Fruit fly (Drosophila melanogaster): ENCODE results near the gene Cpr30F.

DNA sequence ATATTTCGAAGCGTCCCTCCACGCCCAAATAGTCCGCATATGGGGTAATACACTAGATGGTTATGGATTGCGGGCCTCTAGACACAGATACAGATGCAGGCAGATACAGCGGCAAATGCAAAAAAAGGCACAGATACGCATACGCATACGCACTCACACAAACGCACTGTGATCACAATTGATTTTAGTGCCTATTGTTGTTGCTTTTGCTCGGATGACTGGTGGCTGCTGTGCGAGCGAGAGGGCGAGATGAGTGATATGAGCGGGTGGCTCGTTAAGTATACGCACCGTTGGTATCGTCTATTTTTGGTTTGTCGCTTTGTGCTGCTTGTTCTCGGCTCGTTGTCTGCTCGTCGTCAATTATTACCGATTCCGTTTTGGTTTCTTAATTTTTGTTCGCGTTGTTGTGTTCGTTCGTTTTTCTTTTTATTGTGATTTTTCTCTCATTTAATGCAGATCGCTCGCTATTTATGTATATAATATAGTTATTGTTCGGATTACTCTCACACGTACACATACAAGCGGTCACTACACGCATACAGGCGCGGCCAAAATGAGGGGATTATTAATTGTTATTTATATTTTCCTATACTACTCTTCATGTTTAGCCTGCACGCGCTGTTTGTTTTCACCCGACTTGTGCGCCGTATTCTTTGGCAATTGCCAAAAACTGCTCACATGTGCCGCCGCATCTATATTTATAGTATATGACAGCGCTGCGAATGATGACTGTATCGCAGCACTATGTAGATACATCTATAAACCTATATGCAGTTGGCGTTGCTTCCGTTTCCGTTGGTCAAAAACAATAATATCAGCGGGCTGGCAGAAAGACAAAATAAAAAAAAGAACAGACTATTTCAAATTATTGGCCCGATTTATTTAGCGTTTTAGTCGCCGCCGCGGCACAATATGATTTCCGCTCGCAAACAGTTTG lies 25.4 kb downstream of the Cpr30F start:
- no peak for TF ChIP-seq Sox14 (GFP tag; optimal IDR thresholded peaks at IDR 0.05)
- no peak for TF ChIP-seq CG9139 (GFP tag; optimal IDR thresholded peaks at IDR 0.05)
- TF ChIP-seq CG4318 (GFP tag; optimal IDR thresholded peaks at IDR 0.05) = no peak
- TF ChIP-seq Hr38 (GFP tag; optimal IDR thresholded peaks at IDR 0.05) = no peak

Data from whole organism, prepupa.